Worm (Caenorhabditis elegans) whole organism, L1 larva: Measurements from ENCODE around the gene srbc-23.

Experiments
- ama-1 ChIP-seq: fragments of 150-350 bp; optimal IDR thresholded peaks from 2 replicates; lab custom pipeline; 2014
- blmp-1 ChIP-seq: fragments of 150-350 bp; optimal IDR thresholded peaks from 2 replicates; lab custom pipeline; 2014; ENCODE audit warnings: missing biosample characterization, missing genetic modification characterization
- ceh-8 ChIP-seq: fragments of 200-800 bp; sonication (Bioruptor generic); optimal IDR thresholded peaks from 2 replicates; lab custom pipeline; 2018; ENCODE audit warnings: mild to moderate bottlenecking, missing genetic modification characterization, moderate library complexity, missing compliant biosample characterization
- ces-1 ChIP-seq: fragments of 150-350 bp; optimal IDR thresholded peaks from 2 replicates; lab custom pipeline; 2014; ENCODE audit warnings: missing biosample characterization, missing genetic modification reagents, missing genetic modification characterization
- dsc-1 ChIP-seq: sonication (generic microtip); optimal IDR thresholded peaks from 2 replicates; lab custom pipeline; 2016; ENCODE audit warnings: mild to moderate bottlenecking, missing genetic modification characterization, missing compliant biosample characterization
- efl-1 ChIP-seq, 4 experiments: fragments of 150-350 bp; optimal IDR thresholded peaks in 3 of 4; peaks in 1 of 4; 1 replicate in 1 of 4; 2 replicates in 3 of 4; lab custom pipeline; 2014; ENCODE audit warnings: missing biosample characterization in 2 of 4, missing genetic modification characterization in 2 of 4, missing genetic modification reagents in 2 of 4
- egl-13 ChIP-seq: sonication (generic microtip); optimal IDR thresholded peaks from 2 replicates; lab custom pipeline; 2016; ENCODE audit warnings: missing genotype, missing genetic modification reagents, missing genetic modification characterization, missing compliant biosample characterization
- elt-2 ChIP-seq: sonication (generic microtip); optimal IDR thresholded peaks from 2 replicates; lab custom pipeline; 2016; ENCODE audit warnings: missing genetic modification characterization, mild to moderate bottlenecking, inconsistent platforms, missing compliant biosample characterization, missing genetic modification reagents
- ets-5 ChIP-seq: fragments of 200-800 bp; sonication (Bioruptor generic); IDR thresholded peaks from 2 replicates; pipeline ENCODE4 v1.3.6; 2022; ENCODE audit warnings: missing genetic modification characterization, missing compliant biosample characterization
- fkh-4 ChIP-seq: sonication (generic microtip); optimal IDR thresholded peaks from 2 replicates; lab custom pipeline; 2016; ENCODE audit warnings: missing compliant biosample characterization, missing genetic modification characterization, borderline replicate concordance
- fkh-8 ChIP-seq: sonication (generic microtip); optimal IDR thresholded peaks from 2 replicates; lab custom pipeline; 2016; ENCODE audit warnings: mild to moderate bottlenecking, missing genetic modification characterization, missing compliant biosample characterization
- fos-1 ChIP-seq: fragments of 150-350 bp; optimal IDR thresholded peaks from 2 replicates; lab custom pipeline; 2014; ENCODE audit warnings: missing biosample characterization, missing genetic modification characterization
- hlh-4 ChIP-seq: sonication (generic microtip); optimal IDR thresholded peaks from 2 replicates; lab custom pipeline; 2016; ENCODE audit warnings: mild to moderate bottlenecking, missing genetic modification characterization, missing compliant biosample characterization
- hpl-2 ChIP-seq: fragments of 150-350 bp; optimal IDR thresholded peaks from 2 replicates; lab custom pipeline; 2014; ENCODE audit warnings: missing biosample characterization, missing genetic modification reagents, missing genetic modification characterization
- jun-1 ChIP-seq: fragments of 150-350 bp; optimal IDR thresholded peaks from 2 replicates; lab custom pipeline; 2014; ENCODE audit warnings: missing biosample characterization, missing genetic modification reagents, missing genetic modification characterization
- lin-35 ChIP-seq, 2 experiments: fragments of 150-350 bp; optimal IDR thresholded peaks; 2 replicates each; lab custom pipeline; 2014; ENCODE audit warnings: missing biosample characterization in 2 of 2, missing genetic modification characterization in 2 of 2, missing genetic modification reagents in 2 of 2
- mdl-1 ChIP-seq, 2 experiments: fragments of 150-350 bp; optimal IDR thresholded peaks; 2 replicates each; lab custom pipeline; 2014 to 2017; ENCODE audit warnings: missing biosample characterization in 2 of 2, missing genetic modification characterization in 2 of 2, inconsistent platforms in 1 of 2
- mef-2 ChIP-seq: fragments of 150-350 bp; optimal IDR thresholded peaks from 2 replicates; lab custom pipeline; 2014; ENCODE audit warnings: missing biosample characterization, missing genetic modification characterization
- nhr-20 ChIP-seq: sonication (generic microtip); optimal IDR thresholded peaks from 2 replicates; lab custom pipeline; 2016; ENCODE audit warnings: mild to moderate bottlenecking, missing genetic modification characterization, missing compliant biosample characterization
- nhr-28 ChIP-seq: fragments of 150-350 bp; optimal IDR thresholded peaks from 2 replicates; lab custom pipeline; 2014; ENCODE audit warnings: missing biosample characterization, missing genetic modification characterization
- nhr-47 ChIP-seq: sonication (generic microtip); optimal IDR thresholded peaks from 2 replicates; lab custom pipeline; 2016; ENCODE audit warnings: mild to moderate bottlenecking, missing genetic modification characterization, moderate library complexity, missing compliant biosample characterization
- nhr-84 ChIP-seq: sonication (generic microtip); optimal IDR thresholded peaks from 2 replicates; lab custom pipeline; 2017; ENCODE audit warnings: missing biosample characterization, missing genetic modification characterization
- nhr-90 ChIP-seq: sonication (generic microtip); optimal IDR thresholded peaks from 2 replicates; lab custom pipeline; 2016; ENCODE audit warnings: mild to moderate bottlenecking, missing genetic modification characterization, missing compliant biosample characterization; ENCODE audit not compliant: poor library complexity
- pag-3 ChIP-seq: sonication (generic microtip); optimal IDR thresholded peaks from 2 replicates; lab custom pipeline; 2017; ENCODE audit warnings: missing genetic modification characterization, mild to moderate bottlenecking, missing compliant biosample characterization, antibody characterized with exemption, borderline replicate concordance; ENCODE audit not compliant: insufficient read depth
- pax-3 ChIP-seq: fragments of 200-800 bp; sonication (Bioruptor generic); optimal IDR thresholded peaks from 2 replicates; lab custom pipeline; 2018; ENCODE audit warnings: mild to moderate bottlenecking, missing genetic modification characterization, moderate library complexity, missing compliant biosample characterization
- rnt-1 ChIP-seq: sonication (generic microtip); optimal IDR thresholded peaks from 2 replicates; lab custom pipeline; 2016; ENCODE audit warnings: mild to moderate bottlenecking, missing genetic modification characterization, moderate library complexity, missing compliant biosample characterization
- skn-1 ChIP-seq: fragments of 150-350 bp; optimal IDR thresholded peaks from 2 replicates; lab custom pipeline; 2014; ENCODE audit warnings: missing biosample characterization, missing genetic modification characterization
- snpc-4 ChIP-seq: fragments of 150-350 bp; optimal IDR thresholded peaks from 2 replicates; lab custom pipeline; 2014; ENCODE audit warnings: missing biosample characterization, missing genetic modification characterization
- snu-23 ChIP-seq: sonication (generic microtip); optimal IDR thresholded peaks from 2 replicates; lab custom pipeline; 2016; ENCODE audit warnings: missing genetic modification characterization, missing compliant biosample characterization
- sox-4 ChIP-seq: sonication (generic microtip); optimal IDR thresholded peaks from 2 replicates; lab custom pipeline; 2016; ENCODE audit warnings: missing genetic modification characterization, missing compliant biosample characterization
- unc-86 ChIP-seq: sonication (generic microtip); optimal IDR thresholded peaks from 2 replicates; lab custom pipeline; 2016; ENCODE audit warnings: missing genetic modification characterization, missing compliant biosample characterization
- xbp-1 ChIP-seq: sonication (generic microtip); optimal IDR thresholded peaks from 2 replicates; lab custom pipeline; 2016; ENCODE audit warnings: missing genetic modification characterization, missing compliant biosample characterization
- ztf-11 ChIP-seq, 2 experiments: sonication (generic microtip); optimal IDR thresholded peaks; 2 replicates each; lab custom pipeline; 2016 to 2017; ENCODE audit warnings: missing genetic modification characterization in 2 of 2, missing biosample characterization in 1 of 2, missing compliant biosample characterization in 1 of 2
- ztf-4 ChIP-seq: fragments of 150-350 bp; optimal IDR thresholded peaks from 2 replicates; lab custom pipeline; 2014; ENCODE audit warnings: missing biosample characterization, missing genetic modification characterization

Gene srbc-23

DNA sequence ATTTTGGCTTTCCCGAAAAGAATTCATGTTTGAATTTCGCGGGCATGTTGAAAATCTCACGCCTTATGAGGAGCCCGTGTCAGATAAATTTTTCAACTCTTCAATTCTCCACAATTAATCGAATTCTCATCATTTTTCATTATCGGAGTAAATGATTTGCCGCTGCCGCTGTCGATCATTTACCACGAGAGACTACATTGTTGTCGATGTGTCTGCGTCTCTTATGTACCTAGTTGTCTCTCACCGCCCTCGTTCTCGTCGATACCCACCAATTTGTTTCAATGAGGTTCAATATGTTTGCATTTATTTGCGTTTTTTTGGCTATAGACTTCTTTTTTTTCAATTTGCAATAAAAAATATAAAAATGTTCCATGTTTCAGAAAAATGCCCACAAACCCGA lies 38.7 kb downstream of the srbc-23 start, which contains the start of gene nhr-13:
TSS of gene nhr-13 (plus strand) at position 369 of the 400 bp plus-strand sequence.
- TF ChIP-seq elt-2 (tag; lab: Kevin White, UChicago) (peak; percentile 50), rnt-1 (peak; percentile 18), mdl-1 (tag; optimal IDR thresholded peaks at IDR 0.05; lab: Kevin White, UChicago) (peak in 1 of 2 experiments; percentile 43), snu-23 (GFP tag; lab: Kevin White, UChicago) (peak; percentile 30), ztf-4 (no peak), dsc-1 (tag; lab: Kevin White, UChicago) (peak; percentile 64), ceh-8 (GFP tag; lab: Kevin White, UChicago) (no peak), unc-86 (tag; lab: Kevin White, UChicago) (no peak), nhr-28 (no peak), efl-1 (optimal IDR thresholded peaks at IDR 0.05; lab: Kevin White, UChicago) (peak in 1 of 2 experiments; percentile 17), efl-1 (GFP tag; optimal IDR thresholded peaks at IDR 0.05 in 1 of 2; lab: Kevin White, UChicago) (peak in 1 of 2 experiments; percentile 50), lin-35 (GFP tag; optimal IDR thresholded peaks at IDR 0.05; lab: Kevin White, UChicago) (peak in 1 of 2 experiments; percentile 36), nhr-90 (tag; lab: Kevin White, UChicago) (peak; percentile 17), pax-3 (tag; lab: Kevin White, UChicago) (no peak), nhr-20 (tag; lab: Kevin White, UChicago) (peak; percentile 85), pag-3 (tag; lab: Kevin White, UChicago) (no peak), nhr-47 (no peak)
- TF ChIP-seq, all 84 proteins: peak for 9

DNA sequence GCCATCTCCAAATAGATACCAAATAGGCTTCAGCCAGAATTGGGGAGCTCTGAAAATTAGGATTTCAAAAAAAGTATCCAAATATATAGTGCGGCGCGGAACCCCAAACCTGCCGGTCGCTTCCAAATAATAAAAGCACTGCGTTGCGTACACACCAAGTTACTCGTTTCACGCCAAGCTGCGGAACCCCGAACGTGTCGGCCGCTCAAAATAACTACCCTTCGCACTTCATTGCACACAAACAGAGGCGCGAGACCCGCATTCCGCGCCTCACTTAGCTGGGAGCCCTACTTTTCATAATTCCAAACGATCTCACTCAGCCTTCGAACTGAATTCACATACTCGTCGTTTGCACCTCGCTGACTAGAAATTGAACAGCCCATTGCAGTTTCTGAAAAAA lies 46.2 kb downstream of the srbc-23 start:
- TF ChIP-seq lin-35 (GFP tag; optimal IDR thresholded peaks at IDR 0.05; lab: Kevin White, UChicago), result no peak
- peak; percentile 26 for TF ChIP-seq snpc-4 (tag; lab: Kevin White, UChicago)

DNA sequence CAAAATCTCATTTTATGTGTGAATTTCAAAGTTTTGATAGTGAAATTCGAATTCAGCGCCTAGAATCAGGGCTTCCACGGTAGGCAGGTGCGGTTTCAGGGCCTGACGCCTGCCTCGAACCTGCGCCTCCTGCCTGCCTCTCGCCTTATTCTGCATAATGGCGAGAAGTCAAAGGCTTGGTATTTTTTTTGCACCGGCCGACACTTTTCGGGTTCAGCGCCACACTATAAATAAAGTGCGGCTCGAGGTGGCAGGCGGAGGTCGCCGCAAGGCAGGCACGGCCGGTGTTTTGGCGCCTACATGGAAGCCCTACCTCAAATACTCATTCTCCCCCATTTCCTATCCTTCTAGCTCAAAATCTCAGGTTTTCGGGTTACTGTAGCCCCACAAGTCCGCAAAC lies 47.0 kb downstream of the srbc-23 start:
- TF ChIP-seq mef-2, result no peak
- no peak for TF ChIP-seq sox-4 (tag; lab: Kevin White, UChicago)
- TF ChIP-seq egl-13 (tag; lab: Kevin White, UChicago), result no peak
- no peak for TF ChIP-seq rnt-1
- TF ChIP-seq ets-5 (GFP tag; lab: Robert Waterston, UW), result no peak

DNA sequence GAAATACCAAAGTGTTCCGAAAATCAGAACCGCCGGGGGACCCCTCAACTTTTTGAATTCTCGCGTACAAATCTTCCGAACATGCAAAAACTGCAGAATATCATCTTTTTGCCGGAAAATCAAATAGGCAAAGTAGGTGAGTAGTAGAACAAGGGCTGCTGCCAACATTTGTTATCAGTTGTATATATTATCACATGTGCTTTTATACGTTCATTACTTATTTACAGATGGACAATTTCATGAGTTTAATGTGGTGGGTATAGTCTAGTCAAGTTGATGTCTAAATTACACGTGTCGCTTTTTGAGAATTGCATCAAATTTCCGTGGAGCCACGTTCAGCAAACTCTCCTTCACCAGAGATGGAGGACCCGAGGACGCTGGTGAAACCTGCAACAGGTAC lies 47.9 kb downstream of the srbc-23 start, which contains the start of gene cyp-32B1:
TSS of gene cyp-32B1 (minus strand) at position 176 of the 400 bp plus-strand sequence.
- peak in 1 of 2 experiments; percentile 5 for TF ChIP-seq lin-35 (GFP tag; optimal IDR thresholded peaks at IDR 0.05; lab: Kevin White, UChicago)
- peak; percentile 34 for TF ChIP-seq elt-2 (tag; lab: Kevin White, UChicago)
- no peak for TF ChIP-seq xbp-1 (tag; lab: Kevin White, UChicago)
- TF ChIP-seq hlh-4 (tag; lab: Kevin White, UChicago), result no peak
- no peak for TF ChIP-seq fkh-8 (tag; lab: Kevin White, UChicago)
- no peak for TF ChIP-seq skn-1 (tag; lab: Kevin White, UChicago)

DNA sequence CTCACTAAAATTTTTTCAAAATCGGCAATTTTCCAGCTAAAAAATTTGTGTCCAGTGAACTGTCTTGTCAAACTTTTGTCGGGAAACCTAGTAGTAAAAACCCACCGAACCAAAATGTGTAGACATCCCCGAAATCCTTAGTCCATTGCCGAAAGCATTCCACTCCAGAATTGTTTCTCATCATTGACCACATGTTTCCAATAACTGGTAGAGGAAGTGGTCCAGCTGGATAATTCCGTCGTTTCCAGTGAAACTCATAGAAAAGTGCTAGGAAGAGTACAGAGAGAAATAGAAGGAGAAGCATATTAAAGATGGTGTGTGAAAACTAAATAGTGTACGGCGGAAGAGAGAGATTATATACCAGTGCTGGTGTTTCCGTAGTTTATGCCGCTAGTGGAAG lies 50.7 kb downstream of the srbc-23 start, which contains the start of gene cyp-33C12:
TSS of gene cyp-33C12 (minus strand) at position 321 of the 400 bp plus-strand sequence.
- TF ChIP-seq lin-35 (GFP tag; optimal IDR thresholded peaks at IDR 0.05; lab: Kevin White, UChicago), result no peak
- TF ChIP-seq fos-1 (tag; lab: Kevin White, UChicago), result no peak
- TF ChIP-seq ces-1, result no peak
- TF ChIP-seq ama-1, result no peak
- no peak for TF ChIP-seq nhr-84 (tag; lab: Kevin White, UChicago)
- TF ChIP-seq ztf-11 (tag; optimal IDR thresholded peaks at IDR 0.05; lab: Kevin White, UChicago), result no peak
- TF ChIP-seq fkh-4 (tag; lab: Kevin White, UChicago), result peak; percentile 71
- no peak for TF ChIP-seq jun-1 (tag; lab: Kevin White, UChicago)
- TF ChIP-seq hlh-4 (tag; lab: Kevin White, UChicago), result no peak
- no peak for TF ChIP-seq blmp-1 (tag; lab: Kevin White, UChicago)
- no peak for TF ChIP-seq hpl-2 (GFP tag; lab: Kevin White, UChicago)
- no peak for TF ChIP-seq unc-86 (tag; lab: Kevin White, UChicago)
- no peak for TF ChIP-seq nhr-20 (tag; lab: Kevin White, UChicago)
- TF ChIP-seq dsc-1 (tag; lab: Kevin White, UChicago), result peak; percentile 91
- TF ChIP-seq, all 84 proteins: peak for 2
